Fruit fly (Drosophila melanogaster) S2 (cell line): ENCODE data around the gene xit.

ENCODE experiments used
- CG8478 ChIP-seq: fragments of >200 bp; optimal IDR thresholded peaks from 2 replicates; lab custom pipeline; 2018
- CTCF ChIP-seq, 2 experiments: fragments of >200 bp; optimal IDR thresholded peaks; 2 replicates each; lab custom pipeline; 2018

xit gene

dm6 chrX:6865039-6865438 is 44.2 kb downstream of the xit start:
- TF ChIP-seq CG8478 (lab: Kevin White, UChicago) (no peak), CTCF (optimal IDR thresholded peaks at IDR 0.05; lab: Kevin White, UChicago) (no peak)

dm6 chrX:6866040-6866439 is 45.2 kb downstream of the xit start:
- TF ChIP-seq CTCF (optimal IDR thresholded peaks at IDR 0.05; lab: Kevin White, UChicago) = no peak
- TF ChIP-seq CG8478 (lab: Kevin White, UChicago) = no peak

dm6 chrX:6866764-6867163 is 45.9 kb downstream of the xit start:
- TF ChIP-seq CTCF (optimal IDR thresholded peaks at IDR 0.05; lab: Kevin White, UChicago) (no peak), CG8478 (lab: Kevin White, UChicago) (no peak)

- TF ChIP-seq CG8478 (lab: Kevin White, UChicago) (no peak), CTCF (optimal IDR thresholded peaks at IDR 0.05; lab: Kevin White, UChicago) (no peak)
Observed at dm6 chrX:6867175-6868023, 46.6 kb downstream of the xit start, which contains the start of gene CG14434. Gene CG14434 (minus strand): TSS chrX:6867194.

- TF ChIP-seq CTCF (optimal IDR thresholded peaks at IDR 0.05; lab: Kevin White, UChicago) (no peak), CG8478 (lab: Kevin White, UChicago) (no peak)
Observed at dm6 chrX:6868024-6868628, 47.3 kb downstream of the xit start.

dm6 chrX:6868629-6869579 is 48.1 kb downstream of the xit start:
- TF ChIP-seq CG8478 (lab: Kevin White, UChicago) = no peak
- no peak for TF ChIP-seq CTCF (optimal IDR thresholded peaks at IDR 0.05; lab: Kevin White, UChicago)

- TF ChIP-seq CG8478 (lab: Kevin White, UChicago) (no peak), CTCF (optimal IDR thresholded peaks at IDR 0.05; lab: Kevin White, UChicago) (no peak)
Observed at dm6 chrX:6869770-6870404, 49.1 kb downstream of the xit start.

- TF ChIP-seq CTCF (optimal IDR thresholded peaks at IDR 0.05; lab: Kevin White, UChicago) (no peak), CG8478 (lab: Kevin White, UChicago) (no peak)
Observed at dm6 chrX:6871746-6872145, 50.9 kb downstream of the xit start.
